Worm (Caenorhabditis elegans) whole organism, L2 larva: Measurements from ENCODE around the gene Y119D3B.14.

ENCODE experiments used
- C34F6.9 ChIP-seq: fragments of 150-350 bp; optimal IDR thresholded peaks from 2 replicates; lab custom pipeline; 2014; ENCODE audit warnings: missing biosample characterization, missing genetic modification characterization
- F13H6.1 ChIP-seq: sonication (generic microtip); optimal IDR thresholded peaks from 2 replicates; lab custom pipeline; 2016; ENCODE audit warnings: missing genetic modification characterization, missing compliant biosample characterization
- R02D3.7 ChIP-seq: fragments of 150-350 bp; optimal IDR thresholded peaks from 2 replicates; lab custom pipeline; 2014; ENCODE audit warnings: missing biosample characterization, missing genetic modification characterization
- Y55F3AM.14 ChIP-seq: fragments of 200-800 bp; sonication (Bioruptor generic); optimal IDR thresholded peaks from 2 replicates; lab custom pipeline; 2018; ENCODE audit warnings: mild to moderate bottlenecking, missing genetic modification characterization, missing compliant biosample characterization
- ZK546.5 ChIP-seq: sonication (generic microtip); optimal IDR thresholded peaks from 2 replicates; lab custom pipeline; 2017; ENCODE audit warnings: missing biosample characterization, missing genetic modification characterization
- aly-2 ChIP-seq: fragments of 150-350 bp; optimal IDR thresholded peaks from 2 replicates; lab custom pipeline; 2014; ENCODE audit warnings: missing biosample characterization, missing genetic modification characterization
- ama-1 ChIP-seq: fragments of 150-350 bp; optimal IDR thresholded peaks from 2 replicates; lab custom pipeline; 2018; ENCODE audit warnings: inconsistent platforms
- ceh-16 ChIP-seq: fragments of 150-350 bp; optimal IDR thresholded peaks from 2 replicates; lab custom pipeline; 2014; ENCODE audit warnings: missing biosample characterization, missing genetic modification characterization
- ceh-82 ChIP-seq: fragments of 150-350 bp; optimal IDR thresholded peaks from 2 replicates; lab custom pipeline; 2014; ENCODE audit warnings: missing biosample characterization, missing genetic modification characterization
- crh-2 ChIP-seq: sonication (generic microtip); optimal IDR thresholded peaks from 2 replicates; lab custom pipeline; 2017; ENCODE audit warnings: missing biosample characterization, missing genetic modification characterization
- dmd-4 ChIP-seq: sonication (generic microtip); optimal IDR thresholded peaks from 2 replicates; lab custom pipeline; 2017; ENCODE audit warnings: missing biosample characterization, missing genetic modification characterization
- egl-27 ChIP-seq: sonication (generic microtip); optimal IDR thresholded peaks from 3 replicates; lab custom pipeline; 2017; ENCODE audit warnings: missing biosample characterization, missing genetic modification reagents, missing genetic modification characterization
- elt-3 ChIP-seq: sonication (generic microtip); optimal IDR thresholded peaks from 2 replicates; lab custom pipeline; 2017; ENCODE audit warnings: missing biosample characterization, missing genetic modification characterization
- fos-1 ChIP-seq: fragments of 150-350 bp; optimal IDR thresholded peaks from 2 replicates; lab custom pipeline; 2014; ENCODE audit warnings: missing biosample characterization, missing genetic modification characterization
- gmeb-1 ChIP-seq: fragments of 150-350 bp; optimal IDR thresholded peaks from 2 replicates; lab custom pipeline; 2014; ENCODE audit warnings: missing biosample characterization, missing genetic modification characterization
- lin-39 ChIP-seq: fragments of 150-350 bp; optimal IDR thresholded peaks from 2 replicates; lab custom pipeline; 2014; ENCODE audit warnings: missing biosample characterization, missing genetic modification reagents, missing genetic modification characterization
- mab-5 ChIP-seq: fragments of 150-350 bp; optimal IDR thresholded peaks from 2 replicates; lab custom pipeline; 2014; ENCODE audit warnings: missing biosample characterization, missing genetic modification characterization
- mbf-1 ChIP-seq: sonication (generic microtip); optimal IDR thresholded peaks from 2 replicates; lab custom pipeline; 2017; ENCODE audit warnings: missing biosample characterization, missing genetic modification characterization
- nhr-10 ChIP-seq: sonication (generic microtip); optimal IDR thresholded peaks from 2 replicates; lab custom pipeline; 2017; ENCODE audit warnings: missing biosample characterization, missing genetic modification characterization
- nhr-11 ChIP-seq: fragments of 150-350 bp; optimal IDR thresholded peaks from 2 replicates; lab custom pipeline; 2014; ENCODE audit warnings: missing biosample characterization, missing genetic modification characterization
- nhr-21 ChIP-seq: fragments of 150-350 bp; optimal IDR thresholded peaks from 2 replicates; lab custom pipeline; 2014; ENCODE audit warnings: missing biosample characterization, missing genetic modification characterization
- nhr-23 ChIP-seq: fragments of 150-350 bp; optimal IDR thresholded peaks from 2 replicates; lab custom pipeline; 2014; ENCODE audit warnings: missing biosample characterization, missing genetic modification reagents, missing genetic modification characterization
- nhr-6 ChIP-seq: fragments of 150-350 bp; optimal IDR thresholded peaks from 2 replicates; lab custom pipeline; 2014; ENCODE audit warnings: missing biosample characterization, missing genetic modification characterization
- nhr-77 ChIP-seq: fragments of 150-350 bp; optimal IDR thresholded peaks from 2 replicates; lab custom pipeline; 2014; ENCODE audit warnings: missing biosample characterization, missing genetic modification characterization
- peb-1 ChIP-seq: fragments of 150-350 bp; optimal IDR thresholded peaks from 2 replicates; lab custom pipeline; 2014; ENCODE audit warnings: missing biosample characterization, missing genetic modification characterization
- sem-4 ChIP-seq: fragments of 150-350 bp; optimal IDR thresholded peaks from 2 replicates; lab custom pipeline; 2014; ENCODE audit warnings: missing biosample characterization, missing genetic modification reagents, missing genetic modification characterization
- skn-1 ChIP-seq: sonication (generic microtip); optimal IDR thresholded peaks from 2 replicates; lab custom pipeline; 2017; ENCODE audit warnings: missing biosample characterization, missing genetic modification characterization
- sma-3 ChIP-seq: sonication (generic microtip); optimal IDR thresholded peaks from 2 replicates; lab custom pipeline; 2016; ENCODE audit warnings: missing genetic modification reagents, missing genetic modification characterization, missing compliant biosample characterization
- snpc-4 ChIP-seq: fragments of 150-350 bp; optimal IDR thresholded peaks from 2 replicates; lab custom pipeline; 2014; ENCODE audit warnings: missing biosample characterization, missing genetic modification characterization
- unc-39 ChIP-seq: fragments of 150-350 bp; optimal IDR thresholded peaks from 2 replicates; lab custom pipeline; 2014; ENCODE audit warnings: missing biosample characterization, missing genetic modification characterization
- unc-62 ChIP-seq: fragments of 150-350 bp; optimal IDR thresholded peaks from 2 replicates; lab custom pipeline; 2014; ENCODE audit warnings: missing biosample characterization, missing genetic modification reagents, missing genetic modification characterization
- zag-1 ChIP-seq: fragments of 150-350 bp; optimal IDR thresholded peaks from 2 replicates; lab custom pipeline; 2014; ENCODE audit warnings: missing biosample characterization, missing genetic modification characterization
- ztf-11 ChIP-seq: sonication (generic microtip); optimal IDR thresholded peaks from 2 replicates; lab custom pipeline; 2017; ENCODE audit warnings: missing biosample characterization, missing genetic modification characterization
- ztf-4 ChIP-seq: fragments of 150-350 bp; optimal IDR thresholded peaks from 2 replicates; lab custom pipeline; 2014; ENCODE audit warnings: missing biosample characterization, missing genetic modification characterization

Gene Y119D3B.14

DNA sequence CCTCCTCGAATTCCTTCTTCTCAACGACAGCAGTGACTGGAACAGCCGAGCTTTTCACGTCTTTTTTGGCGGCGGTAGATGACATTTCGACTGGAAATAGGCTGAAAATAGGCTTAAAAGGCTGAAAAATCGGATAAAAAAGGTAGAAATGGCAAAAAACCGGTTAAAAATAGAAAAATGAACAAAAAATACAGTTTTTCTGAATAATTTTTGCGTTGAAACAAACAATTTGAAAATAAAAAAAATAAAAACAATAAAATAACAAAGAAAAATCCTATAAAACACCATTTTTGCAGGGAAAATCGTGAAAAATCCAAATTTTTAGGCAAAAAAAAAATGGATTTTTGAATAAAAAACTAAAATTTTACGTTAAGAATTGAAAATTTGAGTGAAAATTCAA lies 2.6 kb upstream of the Y119D3B.14 start, which contains the start of gene dss-1:
dss-1 (minus strand) TSS at position 101 of the 400 bp plus-strand sequence.
- TF ChIP-seq F13H6.1 (tag; lab: Kevin White, UChicago): no peak
- no peak for TF ChIP-seq peb-1 (tag; lab: Kevin White, UChicago)
- TF ChIP-seq zag-1 (tag; lab: Kevin White, UChicago): no peak
- TF ChIP-seq ceh-82 (tag; lab: Kevin White, UChicago): no peak

- no peak for TF ChIP-seq elt-3
- TF ChIP-seq egl-27 (tag; lab: Kevin White, UChicago): no peak
Measured at ce11 chrIII:1181756-1182155, 11.9 kb downstream of the Y119D3B.14 start, which contains the start of gene nspg-8. Gene nspg-8 (plus strand): TSS chrIII:1182056.

- TF ChIP-seq nhr-10 (tag; lab: Kevin White, UChicago) (no peak), ama-1 (lab: Kevin White, UChicago) (no peak), mab-5 (tag; lab: Kevin White, UChicago) (no peak), ZK546.5 (tag; lab: Kevin White, UChicago) (no peak), zag-1 (tag; lab: Kevin White, UChicago) (no peak), Y55F3AM.14 (GFP tag; lab: Kevin White, UChicago) (no peak), sma-3 (GFP tag; lab: Kevin White, UChicago) (no peak), nhr-23 (no peak), unc-39 (tag; lab: Kevin White, UChicago) (no peak), ceh-16 (tag; lab: Kevin White, UChicago) (no peak), ztf-4 (tag; lab: Kevin White, UChicago) (no peak), F13H6.1 (tag; lab: Kevin White, UChicago) (no peak), nhr-11 (tag; lab: Kevin White, UChicago) (no peak), C34F6.9 (tag; lab: Kevin White, UChicago) (no peak), skn-1 (tag; lab: Kevin White, UChicago) (no peak), gmeb-1 (tag; lab: Kevin White, UChicago) (no peak), nhr-6 (tag; lab: Kevin White, UChicago) (no peak)
Measured at ce11 chrIII:1179006-1179405, 14.6 kb downstream of the Y119D3B.14 start.

DNA sequence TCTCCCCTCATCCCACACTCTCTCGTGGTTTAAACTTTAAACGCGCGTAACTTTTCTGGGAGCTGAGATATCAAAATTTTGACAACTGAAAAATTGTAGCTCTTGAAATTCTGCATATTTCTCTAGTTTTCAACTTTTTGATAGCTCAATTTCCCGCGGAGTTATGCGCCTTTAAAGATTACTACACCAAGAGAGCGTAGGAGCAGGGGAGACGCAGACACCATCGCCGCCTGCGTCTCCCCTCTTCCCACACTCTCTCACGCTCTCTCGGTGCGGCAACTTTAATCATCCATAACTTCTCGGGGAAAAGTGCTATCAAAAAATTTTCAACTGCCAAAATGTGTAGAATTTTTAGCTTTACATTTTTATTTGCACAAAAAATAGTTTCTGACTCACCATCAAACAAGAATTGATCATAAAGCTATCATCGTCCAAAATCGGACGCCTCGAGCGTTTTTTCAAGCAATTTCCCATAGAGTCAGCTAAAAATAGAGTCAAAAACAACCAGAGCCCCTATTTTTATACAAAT lies 17.5 kb downstream of the Y119D3B.14 start, which contains the start of gene eak-3:
eak-3 (minus strand) TSS at position 479 of the 529 bp plus-strand sequence.
- TF ChIP-seq mbf-1 (tag; lab: Kevin White, UChicago) (no peak), lin-39 (tag; lab: Kevin White, UChicago) (no peak), nhr-77 (tag; lab: Kevin White, UChicago) (no peak), R02D3.7 (tag; lab: Kevin White, UChicago) (no peak), ceh-82 (tag; lab: Kevin White, UChicago) (no peak), C34F6.9 (tag; lab: Kevin White, UChicago) (no peak), fos-1 (tag; lab: Kevin White, UChicago) (no peak), snpc-4 (no peak), ceh-16 (tag; lab: Kevin White, UChicago) (no peak), unc-62 (no peak), nhr-23 (no peak), peb-1 (tag; lab: Kevin White, UChicago) (no peak), nhr-21 (no peak), crh-2 (tag; lab: Kevin White, UChicago) (no peak), ztf-11 (tag; lab: Kevin White, UChicago) (no peak), sma-3 (GFP tag; lab: Kevin White, UChicago) (no peak), dmd-4 (tag; lab: Kevin White, UChicago) (no peak)

DNA sequence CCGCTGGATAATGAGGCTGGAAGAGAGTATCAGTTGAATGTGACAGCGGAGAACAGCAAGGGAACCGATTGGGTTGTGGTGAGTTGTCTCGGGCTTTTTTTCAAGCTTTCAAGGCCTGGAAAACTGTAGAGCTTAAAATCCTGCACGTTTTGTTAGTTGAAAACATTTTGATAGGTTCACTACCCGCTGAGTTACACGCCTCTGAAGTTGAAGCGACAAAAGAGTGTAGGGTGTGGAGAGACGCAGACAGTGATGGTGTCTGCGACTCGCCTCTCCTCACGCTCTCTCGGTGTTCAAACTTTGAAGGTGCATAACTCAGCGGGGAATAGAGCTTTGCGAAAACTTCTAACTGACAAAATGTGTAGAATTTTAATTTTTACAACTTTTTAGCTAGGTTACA lies 20.3 kb downstream of the Y119D3B.14 start:
- no peak for TF ChIP-seq ceh-16 (tag; lab: Kevin White, UChicago)
- no peak for TF ChIP-seq egl-27 (tag; lab: Kevin White, UChicago)

DNA sequence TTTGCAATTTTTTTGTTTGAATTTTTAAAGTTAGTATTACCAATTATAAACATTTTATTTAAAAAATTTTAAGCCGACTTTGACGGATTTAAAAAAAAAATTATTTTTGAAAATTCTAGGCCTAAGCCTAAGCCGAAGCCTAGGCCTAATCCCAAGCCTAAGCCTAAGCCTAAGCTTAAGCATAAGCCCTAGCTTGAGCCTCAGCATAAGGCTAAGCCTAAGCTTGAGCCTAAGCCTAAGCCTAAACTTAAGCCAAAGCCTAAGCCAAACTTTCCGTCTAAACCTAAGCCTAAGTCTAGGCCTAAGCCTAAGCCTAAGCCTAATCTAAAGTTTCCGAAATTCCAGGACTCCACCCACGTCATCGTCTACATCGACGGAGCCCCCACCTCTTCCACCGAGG lies 24.0 kb downstream of the Y119D3B.14 start:
- TF ChIP-seq ztf-11 (tag; lab: Kevin White, UChicago) (no peak), egl-27 (tag; lab: Kevin White, UChicago) (no peak), fos-1 (tag; lab: Kevin White, UChicago) (no peak), aly-2 (tag; lab: Kevin White, UChicago) (no peak), sem-4 (tag; lab: Kevin White, UChicago) (no peak), nhr-6 (tag; lab: Kevin White, UChicago) (no peak)
- TF ChIP-seq, all 48 proteins: peak for 0
